Worm (Caenorhabditis elegans) whole organism, young adult: Measurements from ENCODE around the gene C25G4.2.

Experiments
- cebp-2 ChIP-seq: fragments of 200-800 bp; sonication (Bioruptor generic); IDR thresholded peaks from 2 replicates; pipeline ENCODE4 v1.3.6; 2022; ENCODE audit warnings: missing genetic modification characterization, missing compliant biosample characterization
- chd-7 ChIP-seq: sonication (generic microtip); optimal IDR thresholded peaks from 2 replicates; lab custom pipeline; 2016; ENCODE audit warnings: mild to moderate bottlenecking, missing genetic modification characterization, moderate library complexity, missing compliant biosample characterization

C25G4.2 gene

DNA sequence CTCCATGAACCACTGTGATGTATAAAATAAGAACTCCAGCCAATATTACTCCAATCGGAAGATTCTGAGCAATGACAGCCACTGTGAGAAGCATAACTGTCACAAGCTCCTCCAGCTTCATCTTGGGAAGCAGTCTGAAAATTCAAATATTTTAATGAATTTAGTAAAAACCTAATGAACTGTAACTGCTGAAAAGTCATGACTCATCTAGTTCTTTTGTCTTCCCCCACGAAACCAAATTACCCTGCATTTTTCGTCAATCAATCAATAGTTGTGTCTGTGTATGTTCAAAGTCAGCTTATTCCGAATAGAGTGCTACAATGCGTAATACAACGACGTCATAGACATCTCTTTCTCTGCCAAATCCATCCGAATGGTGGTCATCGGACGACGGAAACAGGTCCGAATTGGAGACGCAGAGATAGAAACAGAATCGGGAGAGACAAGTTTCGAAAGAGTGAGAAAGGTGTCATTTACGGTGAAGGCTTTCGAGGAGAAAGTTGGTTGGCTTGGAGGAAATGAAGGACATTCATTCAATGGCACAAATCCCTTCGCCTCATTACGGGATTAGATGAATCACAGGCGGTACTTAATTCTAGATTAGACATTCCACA lies 47.1 kb downstream of the C25G4.2 start:
- TF ChIP-seq cebp-2 (GFP tag; lab: Robert Waterston, UW) (0 out of 2 replicates have a peak, but pooled peaks have one; percentile 41), chd-7 (no peak)
